Worm (Caenorhabditis elegans): Measurements from ENCODE around the gene trmt-10A.

The trmt-10A gene

ce11 chrIV:9933580-9933979 is 1.6 kb upstream of the trmt-10A start, which contains the start of gene spe-29:
Gene spe-29 (plus strand): TSS chrIV:9933880.
- no peak for TF ChIP-seq ceh-83 (GFP tag; optimal IDR thresholded peaks at IDR 0.05)
- no peak for TF ChIP-seq unc-39 (tag; optimal IDR thresholded peaks at IDR 0.05)
- TF ChIP-seq nhr-2 (tag; optimal IDR thresholded peaks at IDR 0.05), result no peak
- no peak for TF ChIP-seq lsy-2 (tag; optimal IDR thresholded peaks at IDR 0.05)
- no peak for TF ChIP-seq bed-3 (GFP tag; optimal IDR thresholded peaks at IDR 0.05)
- no peak for TF ChIP-seq ceh-43 (GFP tag; optimal IDR thresholded peaks at IDR 0.05)

- peak; percentile 9 for TF ChIP-seq unc-120 (tag; optimal IDR thresholded peaks at IDR 0.05; ENCODE audit: poor library complexity, severe bottlenecking)
- TF ChIP-seq mls-2 (tag; optimal IDR thresholded peaks at IDR 0.05), result no peak
- no peak for TF ChIP-seq ham-2 (GFP tag; optimal IDR thresholded peaks at IDR 0.05)
- TF ChIP-seq unc-62 (GFP tag; optimal IDR thresholded peaks at IDR 0.05), result peak; percentile 75
These were observed 3.7 kb downstream of the trmt-10A start, which contains the start of gene dur-1 for ce11 chrIV:9928180-9928896. Gene dur-1 (minus strand): TSS chrIV:9928230.

ce11 chrIV:9924419-9924818 is 7.6 kb downstream of the trmt-10A start:
- TF ChIP-seq bed-3 (GFP tag; optimal IDR thresholded peaks at IDR 0.05) (no peak), snpc-4 (tag; optimal IDR thresholded peaks at IDR 0.05) (no peak), mab-5 (tag; optimal IDR thresholded peaks at IDR 0.05) (no peak), ham-2 (GFP tag; optimal IDR thresholded peaks at IDR 0.05) (no peak), ceh-43 (GFP tag; optimal IDR thresholded peaks at IDR 0.05) (no peak), ces-1 (GFP tag; optimal IDR thresholded peaks at IDR 0.05) (no peak), unc-39 (tag; optimal IDR thresholded peaks at IDR 0.05) (no peak), unc-120 (tag; optimal IDR thresholded peaks at IDR 0.05; ENCODE audit: poor library complexity, severe bottlenecking) (no peak), tbx-8 (GFP tag; optimal IDR thresholded peaks at IDR 0.05) (no peak), sem-2 (GFP tag; optimal IDR thresholded peaks at IDR 0.05) (no peak), elt-3 (tag; optimal IDR thresholded peaks at IDR 0.05) (no peak), ceh-83 (GFP tag; optimal IDR thresholded peaks at IDR 0.05) (no peak), zip-8 (tag; optimal IDR thresholded peaks at IDR 0.05) (no peak), mls-2 (tag; optimal IDR thresholded peaks at IDR 0.05) (no peak), nhr-12 (tag; optimal IDR thresholded peaks at IDR 0.05) (no peak), ceh-39 (tag; optimal IDR thresholded peaks at IDR 0.05) (no peak), unc-62 (GFP tag; optimal IDR thresholded peaks at IDR 0.05) (no peak)

- TF ChIP-seq snpc-4 (tag; optimal IDR thresholded peaks at IDR 0.05) (no peak), ztf-11 (tag; optimal IDR thresholded peaks at IDR 0.05) (no peak)
These were observed 11.6 kb downstream of the trmt-10A start for ce11 chrIV:9920426-9920825.

ce11 chrIV:9918021-9918420 is 14.0 kb downstream of the trmt-10A start:
- TF ChIP-seq zip-8 (tag; optimal IDR thresholded peaks at IDR 0.05), result peak; percentile 78
- TF ChIP-seq elt-1 (tag; optimal IDR thresholded peaks at IDR 0.05; ENCODE audit: borderline replicate concordance, insufficient read depth), result no peak

- TF ChIP-seq zip-8 (tag; optimal IDR thresholded peaks at IDR 0.05), result no peak
- TF ChIP-seq snpc-4 (tag; optimal IDR thresholded peaks at IDR 0.05), result no peak
- TF ChIP-seq nhr-12 (tag; optimal IDR thresholded peaks at IDR 0.05), result no peak
- no peak for TF ChIP-seq cnd-1 (tag; optimal IDR thresholded peaks at IDR 0.05)
- TF ChIP-seq ztf-11 (tag; optimal IDR thresholded peaks at IDR 0.05), result no peak
- TF ChIP-seq lsy-2 (tag; optimal IDR thresholded peaks at IDR 0.05), result no peak
- no peak for TF ChIP-seq unc-62 (GFP tag; optimal IDR thresholded peaks at IDR 0.05)
- no peak for TF ChIP-seq hlh-1 (tag; optimal IDR thresholded peaks at IDR 0.05)
- TF ChIP-seq mep-1 (tag; optimal IDR thresholded peaks at IDR 0.05), result no peak
- TF ChIP-seq drap-1 (GFP tag; optimal IDR thresholded peaks at IDR 0.05), result no peak
- no peak for TF ChIP-seq nhr-28 (tag; optimal IDR thresholded peaks at IDR 0.05)
- no peak for TF ChIP-seq unc-120 (tag; optimal IDR thresholded peaks at IDR 0.05; ENCODE audit: poor library complexity, severe bottlenecking)
These were observed 15.8 kb downstream of the trmt-10A start, which contains the start of gene bed-3 for ce11 chrIV:9916224-9916623. Gene bed-3 (plus strand): TSS chrIV:9916524.

ce11 chrIV:9915128-9915527 is 16.9 kb downstream of the trmt-10A start:
- TF ChIP-seq pha-4 (tag; optimal IDR thresholded peaks at IDR 0.05), result no peak
- TF ChIP-seq M03D4.4 (tag; optimal IDR thresholded peaks at IDR 0.05), result no peak
- TF ChIP-seq mep-1 (tag; optimal IDR thresholded peaks at IDR 0.05), result no peak
- no peak for TF ChIP-seq cnd-1 (tag; optimal IDR thresholded peaks at IDR 0.05)
- TF ChIP-seq bed-3 (GFP tag; optimal IDR thresholded peaks at IDR 0.05), result no peak
- no peak for TF ChIP-seq nhr-2 (tag; optimal IDR thresholded peaks at IDR 0.05)
- TF ChIP-seq lin-32 (GFP tag; optimal IDR thresholded peaks at IDR 0.05), result no peak
- no peak for TF ChIP-seq hlh-1 (tag; optimal IDR thresholded peaks at IDR 0.05)
- no peak for TF ChIP-seq mab-5 (tag; optimal IDR thresholded peaks at IDR 0.05)
- no peak for TF ChIP-seq elt-3 (tag; optimal IDR thresholded peaks at IDR 0.05)
- TF ChIP-seq ztf-11 (tag; optimal IDR thresholded peaks at IDR 0.05), result no peak
- no peak for TF ChIP-seq sem-2 (GFP tag; optimal IDR thresholded peaks at IDR 0.05)
- TF ChIP-seq nhr-12 (tag; optimal IDR thresholded peaks at IDR 0.05), result no peak
- no peak for TF ChIP-seq lin-13 (tag; optimal IDR thresholded peaks at IDR 0.05)
- TF ChIP-seq mls-2 (tag; optimal IDR thresholded peaks at IDR 0.05), result no peak
- no peak for TF ChIP-seq ceh-83 (GFP tag; optimal IDR thresholded peaks at IDR 0.05)

Measured in whole organism, mixed stage, embryonic.